Worm (Caenorhabditis elegans) whole organism, L3 larva: ENCODE data around the gene nap-1.

Experiments
- ZK546.5 ChIP-seq: sonication (generic microtip); optimal IDR thresholded peaks from 2 replicates; lab custom pipeline; 2017; ENCODE audit warnings: missing biosample characterization, missing genetic modification characterization
- aly-2 ChIP-seq: fragments of 150-350 bp; optimal IDR thresholded peaks from 2 replicates; lab custom pipeline; 2014; ENCODE audit warnings: missing biosample characterization, missing genetic modification characterization
- ceh-16 ChIP-seq: sonication (generic microtip); optimal IDR thresholded peaks from 2 replicates; lab custom pipeline; 2017; ENCODE audit warnings: missing biosample characterization, missing genetic modification characterization
- ceh-28 ChIP-seq: fragments of 150-350 bp; optimal IDR thresholded peaks from 2 replicates; lab custom pipeline; 2014; ENCODE audit warnings: missing biosample characterization, missing genetic modification reagents, missing genetic modification characterization
- ceh-82 ChIP-seq: fragments of 150-350 bp; optimal IDR thresholded peaks from 2 replicates; lab custom pipeline; 2014; ENCODE audit warnings: missing biosample characterization, missing genetic modification characterization
- daf-12 ChIP-seq: fragments of 150-350 bp; optimal IDR thresholded peaks from 2 replicates; lab custom pipeline; 2014; ENCODE audit warnings: missing biosample characterization, missing genetic modification reagents, missing genetic modification characterization
- egl-27 ChIP-seq: sonication (generic microtip); optimal IDR thresholded peaks from 4 replicates; lab custom pipeline; 2017; ENCODE audit warnings: missing biosample characterization, missing genetic modification reagents, missing genetic modification characterization
- elt-2 ChIP-seq: sonication (generic microtip); optimal IDR thresholded peaks from 2 replicates; lab custom pipeline; 2016; ENCODE audit warnings: missing genetic modification reagents, mild to moderate bottlenecking, missing genetic modification characterization, missing compliant biosample characterization
- elt-3 ChIP-seq, 3 experiments: fragments of 150-350 bp in 1 of 3; sonication (generic microtip) in 2 of 3; optimal IDR thresholded peaks; 2 replicates in 2 of 3; 4 replicates in 1 of 3; lab custom pipeline; 2014 to 2017; ENCODE audit warnings: missing biosample characterization in 3 of 3, missing genetic modification characterization in 3 of 3
- eor-1 ChIP-seq, 2 experiments: fragments of 150-350 bp; optimal IDR thresholded peaks; 2 replicates each; lab custom pipeline; 2014 to 2018; ENCODE audit warnings: missing biosample characterization in 2 of 2, missing genetic modification characterization in 2 of 2
- fkh-2 ChIP-seq: fragments of 150-350 bp; optimal IDR thresholded peaks from 2 replicates; lab custom pipeline; 2014; ENCODE audit warnings: missing biosample characterization, missing genetic modification reagents, missing genetic modification characterization
- hmg-11 ChIP-seq: sonication (generic microtip); optimal IDR thresholded peaks from 2 replicates; lab custom pipeline; 2016; ENCODE audit warnings: missing genetic modification characterization, missing compliant biosample characterization
- jun-1 ChIP-seq: fragments of 150-350 bp; optimal IDR thresholded peaks from 2 replicates; lab custom pipeline; 2014; ENCODE audit warnings: missing biosample characterization, missing genetic modification reagents, missing genetic modification characterization
- lin-15B ChIP-seq: fragments of 150-350 bp; optimal IDR thresholded peaks from 2 replicates; lab custom pipeline; 2014; ENCODE audit warnings: missing biosample characterization, missing genetic modification characterization
- lin-39 ChIP-seq: fragments of 150-350 bp; optimal IDR thresholded peaks from 2 replicates; lab custom pipeline; 2018; ENCODE audit warnings: missing biosample characterization, missing genetic modification reagents, missing genetic modification characterization
- lsy-12 ChIP-seq: sonication (generic microtip); optimal IDR thresholded peaks from 2 replicates; lab custom pipeline; 2016; ENCODE audit warnings: mild to moderate bottlenecking, missing genetic modification characterization, missing compliant biosample characterization
- mdl-1 ChIP-seq: fragments of 150-350 bp; optimal IDR thresholded peaks from 2 replicates; lab custom pipeline; 2014; ENCODE audit warnings: missing biosample characterization, missing genetic modification characterization
- nhr-11 ChIP-seq: fragments of 150-350 bp; optimal IDR thresholded peaks from 2 replicates; lab custom pipeline; 2014; ENCODE audit warnings: missing biosample characterization, missing genetic modification characterization
- nhr-12 ChIP-seq: fragments of 150-350 bp; optimal IDR thresholded peaks from 2 replicates; lab custom pipeline; 2014; ENCODE audit warnings: missing biosample characterization, missing genetic modification characterization
- nhr-237 ChIP-seq: fragments of 150-350 bp; optimal IDR thresholded peaks from 2 replicates; lab custom pipeline; 2014; ENCODE audit warnings: missing biosample characterization, missing genetic modification characterization
- nhr-25 ChIP-seq: sonication (generic microtip); optimal IDR thresholded peaks from 2 replicates; lab custom pipeline; 2017; ENCODE audit warnings: missing biosample characterization, missing genetic modification characterization
- nhr-28 ChIP-seq: fragments of 150-350 bp; optimal IDR thresholded peaks from 2 replicates; lab custom pipeline; 2014; ENCODE audit warnings: missing biosample characterization, missing genetic modification characterization
- nhr-43 ChIP-seq: sonication (generic microtip); optimal IDR thresholded peaks from 2 replicates; lab custom pipeline; 2016; ENCODE audit warnings: mild to moderate bottlenecking, missing genetic modification characterization, missing compliant biosample characterization; ENCODE audit not compliant: poor library complexity, severe bottlenecking
- nhr-67 ChIP-seq: fragments of 150-350 bp; optimal IDR thresholded peaks from 2 replicates; lab custom pipeline; 2014; ENCODE audit warnings: missing biosample characterization, missing genetic modification characterization
- nhr-76 ChIP-seq: fragments of 150-350 bp; sonication (generic microtip); optimal IDR thresholded peaks from 5 replicates; lab custom pipeline; 2014; ENCODE audit warnings: missing biosample characterization, missing genetic modification characterization
- pha-4 ChIP-seq: fragments of 150-350 bp; optimal IDR thresholded peaks from 2 replicates; lab custom pipeline; 2014; ENCODE audit warnings: missing biosample characterization, missing genetic modification reagents, missing genetic modification characterization
- pqm-1 ChIP-seq: fragments of 150-350 bp; optimal IDR thresholded peaks from 2 replicates; lab custom pipeline; 2017; ENCODE audit warnings: missing biosample characterization, missing genetic modification characterization, inconsistent platforms
- sea-2 ChIP-seq: fragments of 150-350 bp; sonication (generic microtip); optimal IDR thresholded peaks from 4 replicates; lab custom pipeline; 2014; ENCODE audit warnings: missing biosample characterization, missing genetic modification reagents, missing genetic modification characterization
- skn-1 ChIP-seq: fragments of 150-350 bp; optimal IDR thresholded peaks from 2 replicates; lab custom pipeline; 2014; ENCODE audit warnings: missing biosample characterization, missing genetic modification characterization
- tbx-2 ChIP-seq: sonication (generic microtip); optimal IDR thresholded peaks from 2 replicates; lab custom pipeline; 2016; ENCODE audit warnings: mild to moderate bottlenecking, missing genetic modification characterization, missing compliant biosample characterization
- unc-62 ChIP-seq: fragments of 150-350 bp; sonication (generic microtip); optimal IDR thresholded peaks from 4 replicates; lab custom pipeline; 2014; ENCODE audit warnings: missing biosample characterization, missing genetic modification reagents, missing genetic modification characterization
- zag-1 ChIP-seq: fragments of 150-350 bp; optimal IDR thresholded peaks from 2 replicates; lab custom pipeline; 2014; ENCODE audit warnings: missing biosample characterization, missing genetic modification characterization
- ztf-11 ChIP-seq: fragments of 150-350 bp; optimal IDR thresholded peaks from 2 replicates; lab custom pipeline; 2014; ENCODE audit warnings: missing biosample characterization, missing genetic modification characterization
- ztf-4 ChIP-seq: fragments of 150-350 bp; optimal IDR thresholded peaks from 2 replicates; lab custom pipeline; 2014; ENCODE audit warnings: missing biosample characterization, missing genetic modification characterization

Gene nap-1

ce11 chrIV:8375381-8375780 lies 3.7 kb downstream of the nap-1 start (continued):
- TF ChIP-seq hmg-11 (no peak), fkh-2 (tag; lab: Kevin White, UChicago) (no peak)

- TF ChIP-seq sea-2: no peak
- TF ChIP-seq nhr-43 (tag; lab: Kevin White, UChicago): no peak
- TF ChIP-seq ZK546.5 (tag; lab: Kevin White, UChicago): no peak
- TF ChIP-seq nhr-11 (tag; lab: Kevin White, UChicago): no peak
- no peak for TF ChIP-seq ztf-4 (tag; lab: Kevin White, UChicago)
- TF ChIP-seq nhr-12 (tag; lab: Kevin White, UChicago): no peak
- no peak for TF ChIP-seq lin-39 (tag; lab: Kevin White, UChicago)
- no peak for TF ChIP-seq ceh-16 (tag; lab: Kevin White, UChicago)
- no peak for TF ChIP-seq lsy-12 (tag; lab: Kevin White, UChicago)
- no peak for TF ChIP-seq nhr-28 (tag; lab: Kevin White, UChicago)
- TF ChIP-seq nhr-67 (tag; lab: Kevin White, UChicago): no peak
Measured at ce11 chrIV:8369135-8369534, 10.0 kb downstream of the nap-1 start, which contains the start of gene D2096.6. D2096.6 (minus strand) TSS chrIV:8369235.

- no peak for TF ChIP-seq nhr-12 (tag; lab: Kevin White, UChicago)
- no peak for TF ChIP-seq ceh-28 (tag; lab: Kevin White, UChicago)
- no peak for TF ChIP-seq skn-1
- no peak for TF ChIP-seq ZK546.5 (tag; lab: Kevin White, UChicago)
- TF ChIP-seq mdl-1 (tag; lab: Kevin White, UChicago): no peak
- no peak for TF ChIP-seq nhr-76 (tag; lab: Kevin White, UChicago)
- no peak for TF ChIP-seq ceh-16 (tag; lab: Kevin White, UChicago)
- no peak for TF ChIP-seq tbx-2
- no peak for TF ChIP-seq lin-39 (tag; lab: Kevin White, UChicago)
- no peak for TF ChIP-seq elt-3 (tag; optimal IDR thresholded peaks at IDR 0.05; lab: Kevin White, UChicago)
- TF ChIP-seq daf-12 (tag; lab: Kevin White, UChicago): no peak
- TF ChIP-seq eor-1 (tag; optimal IDR thresholded peaks at IDR 0.05; lab: Kevin White, UChicago): no peak
- TF ChIP-seq jun-1 (tag; lab: Kevin White, UChicago): no peak
- TF ChIP-seq pha-4 (tag; lab: Kevin White, UChicago): no peak
- TF ChIP-seq fkh-2 (tag; lab: Kevin White, UChicago): no peak
- no peak for TF ChIP-seq lsy-12 (tag; lab: Kevin White, UChicago)
- TF ChIP-seq, all 47 proteins: peak for 0
Measured at ce11 chrIV:8367887-8368286, 11.2 kb downstream of the nap-1 start.

- peak; percentile 1 for TF ChIP-seq pha-4 (tag; lab: Kevin White, UChicago)
- peak; percentile 75 for TF ChIP-seq pqm-1 (tag; lab: Kevin White, UChicago)
- TF ChIP-seq lin-39 (tag; lab: Kevin White, UChicago): no peak
- no peak for TF ChIP-seq lsy-12 (tag; lab: Kevin White, UChicago)
- no peak for TF ChIP-seq nhr-237 (tag; lab: Kevin White, UChicago)
- TF ChIP-seq zag-1 (tag; lab: Kevin White, UChicago): no peak
- no peak for TF ChIP-seq lin-15B (tag; lab: Kevin White, UChicago)
- TF ChIP-seq ztf-4 (tag; lab: Kevin White, UChicago): no peak
- TF ChIP-seq mdl-1 (tag; lab: Kevin White, UChicago): no peak
- no peak for TF ChIP-seq unc-62 (GFP tag; lab: Kevin White, UChicago)
- TF ChIP-seq egl-27: no peak
- no peak for TF ChIP-seq nhr-25 (tag; lab: Kevin White, UChicago)
- TF ChIP-seq ztf-11 (tag; lab: Kevin White, UChicago): no peak
- peak; percentile 82 for TF ChIP-seq elt-2 (tag; lab: Kevin White, UChicago)
Measured at ce11 chrIV:8366295-8366694, 12.8 kb downstream of the nap-1 start, which contains the start of gene aagr-1. aagr-1 (plus strand) TSS chrIV:8366521.

ce11 chrIV:8363163-8363562 lies 16.0 kb downstream of the nap-1 start, which contains the start of gene D2096.12:
D2096.12 (plus strand) TSS chrIV:8363463.
- TF ChIP-seq ceh-82: no peak
- TF ChIP-seq nhr-11 (tag; lab: Kevin White, UChicago): no peak
- TF ChIP-seq aly-2: no peak
- TF ChIP-seq ztf-4 (tag; lab: Kevin White, UChicago): no peak
